Worm (Caenorhabditis elegans) whole organism, L3 larva: ENCODE measurements around the gene F54E2.5.

ENCODE experiments used
- R02D3.7 ChIP-seq: fragments of 150-350 bp; optimal IDR thresholded peaks from 2 replicates; lab custom pipeline; 2014; ENCODE audit warnings: missing biosample characterization, missing genetic modification characterization
- ZK546.5 ChIP-seq: sonication (generic microtip); optimal IDR thresholded peaks from 2 replicates; lab custom pipeline; 2017; ENCODE audit warnings: missing biosample characterization, missing genetic modification characterization
- aly-2 ChIP-seq: fragments of 150-350 bp; optimal IDR thresholded peaks from 2 replicates; lab custom pipeline; 2014; ENCODE audit warnings: missing biosample characterization, missing genetic modification characterization
- ceh-16 ChIP-seq: sonication (generic microtip); optimal IDR thresholded peaks from 2 replicates; lab custom pipeline; 2017; ENCODE audit warnings: missing biosample characterization, missing genetic modification characterization
- ceh-9 ChIP-seq: sonication (generic microtip); optimal IDR thresholded peaks from 2 replicates; lab custom pipeline; 2018; ENCODE audit warnings: missing biosample characterization, missing genetic modification characterization
- egl-27 ChIP-seq: sonication (generic microtip); optimal IDR thresholded peaks from 4 replicates; lab custom pipeline; 2017; ENCODE audit warnings: missing biosample characterization, missing genetic modification reagents, missing genetic modification characterization
- egl-5 ChIP-seq: fragments of 150-350 bp; optimal IDR thresholded peaks from 2 replicates; lab custom pipeline; 2017; ENCODE audit warnings: missing biosample characterization, missing genetic modification reagents, missing genetic modification characterization, inconsistent platforms
- elt-2 ChIP-seq: sonication (generic microtip); optimal IDR thresholded peaks from 2 replicates; lab custom pipeline; 2016; ENCODE audit warnings: missing genetic modification reagents, mild to moderate bottlenecking, missing genetic modification characterization, missing compliant biosample characterization
- eor-1 ChIP-seq, 2 experiments: fragments of 150-350 bp; optimal IDR thresholded peaks; 2 replicates each; lab custom pipeline; 2014 to 2018; ENCODE audit warnings: missing biosample characterization in 2 of 2, missing genetic modification characterization in 2 of 2
- fkh-10 ChIP-seq: sonication (generic microtip); optimal IDR thresholded peaks from 2 replicates; lab custom pipeline; 2017; ENCODE audit warnings: missing biosample characterization, missing genetic modification reagents, missing genetic modification characterization
- fkh-2 ChIP-seq: fragments of 150-350 bp; optimal IDR thresholded peaks from 2 replicates; lab custom pipeline; 2014; ENCODE audit warnings: missing biosample characterization, missing genetic modification reagents, missing genetic modification characterization
- fos-1 ChIP-seq: fragments of 150-350 bp; optimal IDR thresholded peaks from 2 replicates; lab custom pipeline; 2014; ENCODE audit warnings: missing biosample characterization, missing genetic modification characterization
- hmg-11 ChIP-seq: sonication (generic microtip); optimal IDR thresholded peaks from 2 replicates; lab custom pipeline; 2016; ENCODE audit warnings: missing genetic modification characterization, missing compliant biosample characterization
- jun-1 ChIP-seq: fragments of 150-350 bp; optimal IDR thresholded peaks from 2 replicates; lab custom pipeline; 2014; ENCODE audit warnings: missing biosample characterization, missing genetic modification reagents, missing genetic modification characterization
- lin-39 ChIP-seq: fragments of 150-350 bp; optimal IDR thresholded peaks from 2 replicates; lab custom pipeline; 2018; ENCODE audit warnings: missing biosample characterization, missing genetic modification reagents, missing genetic modification characterization
- lsy-12 ChIP-seq: sonication (generic microtip); optimal IDR thresholded peaks from 2 replicates; lab custom pipeline; 2016; ENCODE audit warnings: mild to moderate bottlenecking, missing genetic modification characterization, missing compliant biosample characterization
- mdl-1 ChIP-seq: fragments of 150-350 bp; optimal IDR thresholded peaks from 2 replicates; lab custom pipeline; 2014; ENCODE audit warnings: missing biosample characterization, missing genetic modification characterization
- mml-1 ChIP-seq: fragments of 150-350 bp; sonication (generic microtip); optimal IDR thresholded peaks from 3 replicates; lab custom pipeline; 2014; ENCODE audit warnings: missing biosample characterization, missing genetic modification characterization
- nfya-1 ChIP-seq: sonication (generic microtip); optimal IDR thresholded peaks from 2 replicates; lab custom pipeline; 2017; ENCODE audit warnings: missing genetic modification characterization, mild to moderate bottlenecking, missing compliant biosample characterization, antibody characterized with exemption, moderate library complexity; ENCODE audit not compliant: insufficient read depth
- nhr-11 ChIP-seq: fragments of 150-350 bp; optimal IDR thresholded peaks from 2 replicates; lab custom pipeline; 2014; ENCODE audit warnings: missing biosample characterization, missing genetic modification characterization
- nhr-12 ChIP-seq: fragments of 150-350 bp; optimal IDR thresholded peaks from 2 replicates; lab custom pipeline; 2014; ENCODE audit warnings: missing biosample characterization, missing genetic modification characterization
- nhr-23 ChIP-seq: fragments of 150-350 bp; optimal IDR thresholded peaks from 2 replicates; lab custom pipeline; 2014; ENCODE audit warnings: missing biosample characterization, missing genetic modification reagents, missing genetic modification characterization
- nhr-237 ChIP-seq: fragments of 150-350 bp; optimal IDR thresholded peaks from 2 replicates; lab custom pipeline; 2014; ENCODE audit warnings: missing biosample characterization, missing genetic modification characterization
- nhr-25 ChIP-seq: sonication (generic microtip); optimal IDR thresholded peaks from 2 replicates; lab custom pipeline; 2017; ENCODE audit warnings: missing biosample characterization, missing genetic modification characterization
- nhr-43 ChIP-seq: sonication (generic microtip); optimal IDR thresholded peaks from 2 replicates; lab custom pipeline; 2016; ENCODE audit warnings: mild to moderate bottlenecking, missing genetic modification characterization, missing compliant biosample characterization; ENCODE audit not compliant: poor library complexity, severe bottlenecking
- nhr-76 ChIP-seq: fragments of 150-350 bp; sonication (generic microtip); optimal IDR thresholded peaks from 5 replicates; lab custom pipeline; 2014; ENCODE audit warnings: missing biosample characterization, missing genetic modification characterization
- pha-4 ChIP-seq: fragments of 150-350 bp; optimal IDR thresholded peaks from 2 replicates; lab custom pipeline; 2014; ENCODE audit warnings: missing biosample characterization, missing genetic modification reagents, missing genetic modification characterization
- pqm-1 ChIP-seq: fragments of 150-350 bp; optimal IDR thresholded peaks from 2 replicates; lab custom pipeline; 2017; ENCODE audit warnings: missing biosample characterization, missing genetic modification characterization, inconsistent platforms
- sea-2 ChIP-seq: fragments of 150-350 bp; sonication (generic microtip); optimal IDR thresholded peaks from 4 replicates; lab custom pipeline; 2014; ENCODE audit warnings: missing biosample characterization, missing genetic modification reagents, missing genetic modification characterization
- skn-1 ChIP-seq: fragments of 150-350 bp; optimal IDR thresholded peaks from 2 replicates; lab custom pipeline; 2014; ENCODE audit warnings: missing biosample characterization, missing genetic modification characterization
- snpc-4 ChIP-seq: fragments of 150-350 bp; optimal IDR thresholded peaks from 2 replicates; lab custom pipeline; 2014; ENCODE audit warnings: missing biosample characterization, missing genetic modification characterization
- tbx-2 ChIP-seq: sonication (generic microtip); optimal IDR thresholded peaks from 2 replicates; lab custom pipeline; 2016; ENCODE audit warnings: mild to moderate bottlenecking, missing genetic modification characterization, missing compliant biosample characterization
- zag-1 ChIP-seq: fragments of 150-350 bp; optimal IDR thresholded peaks from 2 replicates; lab custom pipeline; 2014; ENCODE audit warnings: missing biosample characterization, missing genetic modification characterization
- ztf-4 ChIP-seq: fragments of 150-350 bp; optimal IDR thresholded peaks from 2 replicates; lab custom pipeline; 2014; ENCODE audit warnings: missing biosample characterization, missing genetic modification characterization

The F54E2.5 gene

DNA sequence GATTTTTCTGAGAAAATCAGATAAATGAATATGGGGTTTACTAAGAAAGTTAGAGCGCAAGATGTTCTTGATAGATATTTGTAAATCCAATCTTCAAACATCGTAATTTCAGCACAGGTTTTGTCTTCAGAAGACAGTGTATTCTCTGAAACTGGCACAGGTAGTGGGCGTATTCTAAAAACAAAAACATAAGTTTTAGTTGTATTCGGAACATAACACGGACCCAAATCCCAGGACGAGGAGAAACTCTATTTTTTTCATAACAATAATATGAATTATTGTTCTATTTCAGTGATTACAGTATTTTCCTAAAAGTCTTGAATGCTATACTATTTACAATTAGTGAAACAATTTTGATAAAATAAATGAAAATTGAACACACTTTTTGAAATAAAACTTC, 20.6 kb upstream of the F54E2.5 start, which contains the start of gene srj-45:
srj-45 (minus strand) TSS at position 101 of the 400 bp plus-strand sequence.
- TF ChIP-seq lsy-12 (tag; lab: Kevin White, UChicago) (no peak), pha-4 (tag; lab: Kevin White, UChicago) (no peak), elt-2 (no peak), nhr-23 (no peak), ceh-9 (tag; lab: Kevin White, UChicago) (no peak), mml-1 (tag; lab: Kevin White, UChicago) (no peak), nhr-11 (no peak), nhr-76 (tag; lab: Kevin White, UChicago) (no peak), nhr-12 (no peak), eor-1 (tag; optimal IDR thresholded peaks at IDR 0.05; lab: Kevin White, UChicago) (no peak), tbx-2 (tag; lab: Kevin White, UChicago) (no peak), fos-1 (tag; lab: Kevin White, UChicago) (no peak), egl-5 (tag; lab: Kevin White, UChicago) (no peak), R02D3.7 (tag; lab: Kevin White, UChicago) (no peak), sea-2 (GFP tag; lab: Kevin White, UChicago) (no peak)

DNA sequence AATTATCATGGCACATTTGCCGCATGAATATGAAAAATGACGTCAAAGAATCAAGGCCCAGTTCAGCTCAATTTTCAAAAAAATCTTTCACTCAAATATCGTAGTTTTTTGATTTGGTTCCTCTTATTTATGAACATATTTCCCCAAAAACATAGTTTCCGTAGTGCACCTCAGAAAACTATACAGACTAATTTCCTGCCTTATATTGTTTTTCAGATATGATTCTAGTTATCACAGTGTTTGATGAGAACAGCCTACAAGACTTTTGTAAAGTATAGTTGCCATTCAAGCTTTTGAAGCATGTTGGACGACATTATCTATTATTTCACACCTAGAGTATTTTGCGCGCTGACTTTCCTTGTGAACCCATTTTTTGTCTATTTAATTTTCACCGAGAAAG, 16.8 kb upstream of the F54E2.5 start, which contains the start of gene srj-50:
srj-50 (plus strand) TSS at position 301 of the 400 bp plus-strand sequence.
- TF ChIP-seq pha-4 (tag; lab: Kevin White, UChicago) (no peak), zag-1 (no peak), snpc-4 (tag; lab: Kevin White, UChicago) (no peak), fkh-2 (tag; lab: Kevin White, UChicago) (no peak), ceh-16 (tag; lab: Kevin White, UChicago) (no peak), nhr-12 (no peak), sea-2 (GFP tag; lab: Kevin White, UChicago) (no peak), mml-1 (tag; lab: Kevin White, UChicago) (no peak), R02D3.7 (tag; lab: Kevin White, UChicago) (no peak), fkh-10 (no peak), lsy-12 (tag; lab: Kevin White, UChicago) (no peak), ztf-4 (no peak), elt-2 (no peak), tbx-2 (tag; lab: Kevin White, UChicago) (no peak), aly-2 (tag; lab: Kevin White, UChicago) (no peak), ZK546.5 (tag; lab: Kevin White, UChicago) (no peak), lin-39 (tag; lab: Kevin White, UChicago) (no peak), skn-1 (no peak)
- TF ChIP-seq, all 47 proteins: peak for 0

DNA sequence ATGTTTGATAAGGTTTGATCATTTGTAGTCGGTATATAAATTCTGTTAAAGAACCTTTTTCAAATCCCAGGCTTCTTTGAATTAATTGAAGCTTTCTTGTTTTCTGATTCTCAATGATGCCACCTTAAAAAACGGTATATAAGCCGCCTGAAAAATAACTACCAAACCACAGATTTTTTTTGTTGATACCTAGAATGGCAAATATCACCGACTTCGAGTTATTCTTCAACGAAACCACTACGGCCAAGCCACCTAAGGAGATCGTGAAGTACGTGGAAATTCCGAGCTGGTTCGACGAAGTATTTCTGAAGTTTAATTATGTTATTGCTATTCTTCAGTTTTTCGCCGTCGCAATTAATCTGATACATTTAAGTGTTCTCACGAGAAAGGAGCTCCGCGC, 15.0 kb upstream of the F54E2.5 start, which contains the start of gene srw-2:
srw-2 (plus strand) TSS at position 62 of the 400 bp plus-strand sequence.
- TF ChIP-seq nhr-12 (no peak), eor-1 (tag; optimal IDR thresholded peaks at IDR 0.05; lab: Kevin White, UChicago) (no peak), aly-2 (tag; lab: Kevin White, UChicago) (no peak), nhr-25 (tag; lab: Kevin White, UChicago) (no peak), nhr-43 (tag; lab: Kevin White, UChicago) (no peak), fkh-10 (no peak), nfya-1 (tag; lab: Kevin White, UChicago) (no peak)

DNA sequence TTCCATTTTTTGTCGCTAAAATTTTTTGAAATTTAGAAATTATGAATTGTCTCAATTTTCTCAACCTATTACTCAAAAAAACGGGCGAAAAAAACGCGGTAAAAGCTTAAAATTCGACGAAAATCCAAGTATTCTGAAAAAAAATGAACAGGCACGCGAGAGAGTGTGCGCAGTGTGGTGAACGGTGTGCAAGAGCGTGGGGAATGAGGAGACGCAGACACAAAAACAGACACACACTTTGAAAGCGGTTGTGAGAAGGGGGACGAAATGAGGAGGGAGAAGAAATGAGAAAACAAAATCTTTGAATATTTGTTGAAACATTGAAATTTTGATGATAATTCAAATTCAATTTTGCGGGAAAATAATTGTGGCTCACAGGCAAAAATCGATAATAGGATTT, 11.0 kb upstream of the F54E2.5 start, which contains the start of gene T03D3.5:
T03D3.5 (minus strand) TSS at position 21 of the 400 bp plus-strand sequence.
- TF ChIP-seq R02D3.7 (tag; lab: Kevin White, UChicago), result no peak
- TF ChIP-seq hmg-11 (tag; lab: Kevin White, UChicago), result peak; percentile 87

DNA sequence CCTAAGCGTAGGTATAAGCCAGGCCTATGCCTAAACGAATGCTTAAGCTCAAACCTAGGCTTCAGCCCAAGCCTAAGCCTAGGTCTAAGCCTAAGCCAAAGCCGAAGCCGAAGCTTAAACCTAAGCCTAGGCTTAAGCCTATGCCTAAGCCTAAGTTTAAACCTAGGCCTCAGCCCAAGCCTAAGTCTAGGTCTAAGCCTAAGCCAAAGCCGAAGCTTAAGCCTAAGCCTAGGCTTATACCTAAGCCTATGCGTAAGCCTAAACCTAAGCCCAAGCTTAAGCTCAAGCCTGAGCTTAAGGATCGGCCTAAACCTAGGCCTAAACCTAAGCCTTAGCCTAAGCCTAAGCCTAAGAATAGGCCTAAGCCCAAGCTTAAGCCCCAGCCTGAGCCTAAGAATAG, 10.1 kb upstream of the F54E2.5 start:
- TF ChIP-seq R02D3.7 (tag; lab: Kevin White, UChicago) (no peak), ceh-16 (tag; lab: Kevin White, UChicago) (no peak), mdl-1 (tag; lab: Kevin White, UChicago) (no peak), pqm-1 (tag; lab: Kevin White, UChicago) (no peak), egl-27 (tag; lab: Kevin White, UChicago) (no peak), jun-1 (tag; lab: Kevin White, UChicago) (no peak), fkh-2 (tag; lab: Kevin White, UChicago) (no peak), nhr-237 (tag; lab: Kevin White, UChicago) (no peak), ztf-4 (no peak)
